Worm (Caenorhabditis elegans) whole organism, L1 larva: ENCODE data around the gene mxl-1.
"Not testable (repeated sequence)": the region's sequence is repeated elsewhere in the genome, so short reads cannot be mapped to it uniquely, and the experiment has no call there.

Experiments used
- F16B12.6 ChIP-seq: fragments of 150-350 bp; optimal IDR thresholded peaks from 2 replicates; lab custom pipeline; 2014; ENCODE audit warnings: missing biosample characterization, missing genetic modification characterization
- aly-2 ChIP-seq: fragments of 150-350 bp; optimal IDR thresholded peaks from 2 replicates; lab custom pipeline; 2014; ENCODE audit warnings: missing biosample characterization, missing genetic modification characterization
- ceh-63 ChIP-seq: fragments of 200-800 bp; sonication (Bioruptor generic); optimal IDR thresholded peaks from 2 replicates; lab custom pipeline; 2018; ENCODE audit warnings: mild to moderate bottlenecking, missing genetic modification characterization, missing compliant biosample characterization
- ces-1 ChIP-seq: fragments of 150-350 bp; optimal IDR thresholded peaks from 2 replicates; lab custom pipeline; 2014; ENCODE audit warnings: missing biosample characterization, missing genetic modification reagents, missing genetic modification characterization
- dsc-1 ChIP-seq: sonication (generic microtip); optimal IDR thresholded peaks from 2 replicates; lab custom pipeline; 2016; ENCODE audit warnings: mild to moderate bottlenecking, missing genetic modification characterization, missing compliant biosample characterization
- efl-1 ChIP-seq, 4 experiments: fragments of 150-350 bp; optimal IDR thresholded peaks in 3 of 4; peaks in 1 of 4; 1 replicate in 1 of 4; 2 replicates in 3 of 4; lab custom pipeline; 2014; ENCODE audit warnings: missing biosample characterization in 2 of 4, missing genetic modification characterization in 2 of 4, missing genetic modification reagents in 2 of 4
- elt-2 ChIP-seq: sonication (generic microtip); optimal IDR thresholded peaks from 2 replicates; lab custom pipeline; 2016; ENCODE audit warnings: missing genetic modification characterization, mild to moderate bottlenecking, inconsistent platforms, missing compliant biosample characterization, missing genetic modification reagents
- elt-3 ChIP-seq, 6 experiments: fragments of 150-350 bp in 1 of 6; sonication (generic microtip); optimal IDR thresholded peaks; 2 replicates each; lab custom pipeline; 2017 to 2018; ENCODE audit warnings: missing biosample characterization in 6 of 6, missing genetic modification characterization in 6 of 6, inconsistent platforms in 1 of 6
- hlh-17 ChIP-seq: fragments of 200-800 bp; sonication (Bioruptor generic); optimal IDR thresholded peaks from 2 replicates; lab custom pipeline; 2018; ENCODE audit warnings: missing genetic modification characterization, mild to moderate bottlenecking, missing compliant biosample characterization, moderate library complexity, borderline replicate concordance
- hlh-4 ChIP-seq: sonication (generic microtip); optimal IDR thresholded peaks from 2 replicates; lab custom pipeline; 2016; ENCODE audit warnings: mild to moderate bottlenecking, missing genetic modification characterization, missing compliant biosample characterization
- hpl-2 ChIP-seq: fragments of 150-350 bp; optimal IDR thresholded peaks from 2 replicates; lab custom pipeline; 2014; ENCODE audit warnings: missing biosample characterization, missing genetic modification reagents, missing genetic modification characterization
- irx-1 ChIP-seq: sonication (generic microtip); optimal IDR thresholded peaks from 2 replicates; lab custom pipeline; 2016; ENCODE audit warnings: missing genetic modification characterization, missing compliant biosample characterization
- lin-15B ChIP-seq: fragments of 150-350 bp; sonication (generic microtip); optimal IDR thresholded peaks from 3 replicates; lab custom pipeline; 2014; ENCODE audit warnings: missing biosample characterization, missing genetic modification characterization
- mdl-1 ChIP-seq, 2 experiments: fragments of 150-350 bp; optimal IDR thresholded peaks; 2 replicates each; lab custom pipeline; 2014 to 2017; ENCODE audit warnings: missing biosample characterization in 2 of 2, missing genetic modification characterization in 2 of 2, inconsistent platforms in 1 of 2
- mep-1 ChIP-seq: fragments of 150-350 bp; optimal IDR thresholded peaks from 2 replicates; lab custom pipeline; 2014; ENCODE audit warnings: missing biosample characterization, missing genetic modification characterization
- nhr-12 ChIP-seq: sonication (generic microtip); optimal IDR thresholded peaks from 2 replicates; lab custom pipeline; 2017; ENCODE audit warnings: missing biosample characterization, missing genetic modification characterization
- nhr-19 ChIP-seq: fragments of 200-800 bp; sonication (Bioruptor generic); conservative IDR thresholded peaks from 2 replicates; pipeline ENCODE4 v1.3.6; 2022; ENCODE audit warnings: missing genetic modification characterization, missing compliant biosample characterization
- nhr-237 ChIP-seq: fragments of 150-350 bp; optimal IDR thresholded peaks from 2 replicates; lab custom pipeline; 2014; ENCODE audit warnings: missing biosample characterization, missing genetic modification characterization
- nhr-71 ChIP-seq: sonication (generic microtip); optimal IDR thresholded peaks from 2 replicates; lab custom pipeline; 2016; ENCODE audit warnings: mild to moderate bottlenecking, missing genetic modification characterization, moderate library complexity, missing compliant biosample characterization
- nhr-76 ChIP-seq: sonication (generic microtip); optimal IDR thresholded peaks from 2 replicates; lab custom pipeline; 2017; ENCODE audit warnings: missing biosample characterization, missing genetic modification characterization
- nhr-85 ChIP-seq: sonication (generic microtip); peaks from one replicate; lab custom pipeline; 2016; ENCODE audit warnings: missing genetic modification characterization, inconsistent platforms, missing compliant biosample characterization
- nhr-90 ChIP-seq: sonication (generic microtip); optimal IDR thresholded peaks from 2 replicates; lab custom pipeline; 2016; ENCODE audit warnings: mild to moderate bottlenecking, missing genetic modification characterization, missing compliant biosample characterization; ENCODE audit not compliant: poor library complexity
- pag-3 ChIP-seq: sonication (generic microtip); optimal IDR thresholded peaks from 2 replicates; lab custom pipeline; 2017; ENCODE audit warnings: missing genetic modification characterization, mild to moderate bottlenecking, missing compliant biosample characterization, antibody characterized with exemption, borderline replicate concordance; ENCODE audit not compliant: insufficient read depth
- pax-3 ChIP-seq: fragments of 200-800 bp; sonication (Bioruptor generic); optimal IDR thresholded peaks from 2 replicates; lab custom pipeline; 2018; ENCODE audit warnings: mild to moderate bottlenecking, missing genetic modification characterization, moderate library complexity, missing compliant biosample characterization
- sptf-1 ChIP-seq: fragments of 150-350 bp; optimal IDR thresholded peaks from 2 replicates; lab custom pipeline; 2014; ENCODE audit warnings: missing biosample characterization, missing genetic modification characterization
- sup-37 ChIP-seq: fragments of 200-800 bp; sonication (Bioruptor generic); optimal IDR thresholded peaks from 2 replicates; lab custom pipeline; 2018; ENCODE audit warnings: mild to moderate bottlenecking, missing genetic modification characterization, missing compliant biosample characterization
- tlp-1 ChIP-seq: fragments of 150-350 bp; optimal IDR thresholded peaks from 2 replicates; lab custom pipeline; 2014; ENCODE audit warnings: missing biosample characterization, missing genetic modification characterization
- unc-130 ChIP-seq: fragments of 150-350 bp; optimal IDR thresholded peaks from 2 replicates; lab custom pipeline; 2017; ENCODE audit warnings: missing biosample characterization, missing genetic modification characterization, inconsistent platforms
- unc-86 ChIP-seq: sonication (generic microtip); optimal IDR thresholded peaks from 2 replicates; lab custom pipeline; 2016; ENCODE audit warnings: missing genetic modification characterization, missing compliant biosample characterization
- vab-15 ChIP-seq: sonication (generic microtip); optimal IDR thresholded peaks from 2 replicates; lab custom pipeline; 2017; ENCODE audit warnings: missing genotype, mild to moderate bottlenecking, missing genetic modification characterization, missing compliant biosample characterization
- zip-4 ChIP-seq: fragments of 200-800 bp; sonication (Bioruptor generic); optimal IDR thresholded peaks from 2 replicates; lab custom pipeline; 2018; ENCODE audit warnings: mild to moderate bottlenecking, missing genetic modification characterization, moderate library complexity, missing compliant biosample characterization
- ztf-11 ChIP-seq, 2 experiments: sonication (generic microtip); optimal IDR thresholded peaks; 2 replicates each; lab custom pipeline; 2016 to 2017; ENCODE audit warnings: missing genetic modification characterization in 2 of 2, missing biosample characterization in 1 of 2, missing compliant biosample characterization in 1 of 2
- ztf-4 ChIP-seq: fragments of 150-350 bp; optimal IDR thresholded peaks from 2 replicates; lab custom pipeline; 2014; ENCODE audit warnings: missing biosample characterization, missing genetic modification characterization

The mxl-1 gene

ce11 chrV:11281414-11282209 is 37.0 kb downstream of the mxl-1 start (continued):
- TF ChIP-seq pag-3 (tag; lab: Kevin White, UChicago) (no peak), dsc-1 (no peak)

- no peak for TF ChIP-seq pax-3
- no peak for TF ChIP-seq nhr-12 (tag; lab: Kevin White, UChicago)
- no peak for TF ChIP-seq lin-15B
- no peak for TF ChIP-seq irx-1 (tag; lab: Kevin White, UChicago)
- no peak for TF ChIP-seq mdl-1 (tag; optimal IDR thresholded peaks at IDR 0.05; lab: Kevin White, UChicago)
- TF ChIP-seq hpl-2 (GFP tag; lab: Kevin White, UChicago): no peak
- TF ChIP-seq nhr-237: no peak
- no peak for TF ChIP-seq nhr-19 (GFP tag; lab: Robert Waterston, UW)
- no peak for TF ChIP-seq ces-1 (GFP tag; lab: Kevin White, UChicago)
- no peak for TF ChIP-seq ztf-11 (tag; optimal IDR thresholded peaks at IDR 0.05; lab: Kevin White, UChicago)
- no peak for TF ChIP-seq nhr-76 (tag; lab: Kevin White, UChicago)
- no peak for TF ChIP-seq unc-86 (tag; lab: Kevin White, UChicago)
- no peak for TF ChIP-seq elt-3 (tag; optimal IDR thresholded peaks at IDR 0.05; lab: Kevin White, UChicago)
- no peak for TF ChIP-seq hlh-4 (tag; lab: Kevin White, UChicago)
- TF ChIP-seq mep-1 (tag; lab: Kevin White, UChicago): no peak
- TF ChIP-seq ceh-63: no peak
- TF ChIP-seq nhr-90 (tag; lab: Kevin White, UChicago): no peak
Measured at ce11 chrV:11282272-11282671, 37.6 kb downstream of the mxl-1 start, which contains the start of gene gly-20. Gene gly-20 (plus strand): TSS chrV:11282572.

- not testable (repeated sequence) for TF ChIP-seq efl-1 (optimal IDR thresholded peaks at IDR 0.05; lab: Kevin White, UChicago)
- peak in 1 of 2 experiments; percentile 40 for TF ChIP-seq efl-1 (GFP tag; optimal IDR thresholded peaks at IDR 0.05 in 1 of 2; lab: Kevin White, UChicago)
Measured at ce11 chrV:11286114-11286513, 41.5 kb downstream of the mxl-1 start, which contains the start of gene C03E10.3. Gene C03E10.3 (plus strand): TSS chrV:11286414.

- TF ChIP-seq ceh-63 (no peak), aly-2 (tag; lab: Kevin White, UChicago) (no peak), vab-15 (tag; lab: Kevin White, UChicago) (no peak), ztf-4 (tag; lab: Kevin White, UChicago) (no peak), F16B12.6 (tag; lab: Kevin White, UChicago) (no peak), unc-86 (tag; lab: Kevin White, UChicago) (no peak), hlh-17 (no peak), elt-2 (tag; lab: Kevin White, UChicago) (no peak), lin-15B (no peak), nhr-19 (GFP tag; lab: Robert Waterston, UW) (no peak), nhr-85 (tag; lab: Kevin White, UChicago) (no peak), sup-37 (no peak), zip-4 (GFP tag; lab: Kevin White, UChicago) (no peak), irx-1 (tag; lab: Kevin White, UChicago) (no peak), pax-3 (no peak), sptf-1 (no peak), tlp-1 (no peak), unc-130 (tag; lab: Kevin White, UChicago) (no peak), nhr-71 (tag; lab: Kevin White, UChicago) (no peak)
Measured at ce11 chrV:11290888-11291287, 46.2 kb downstream of the mxl-1 start, which contains the start of gene C03E10.1. Gene C03E10.1 (plus strand): TSS chrV:11291188.
